Fruit fly (Drosophila melanogaster) whole organism, embryonic: ENCODE data around the gene Atg8b.

Experiments used
- Atf-2 ChIP-seq: fragments of 200-800 bp; sonication (Bioruptor generic); optimal IDR thresholded peaks from 2 replicates; lab custom pipeline; 2016; ENCODE audit warnings: missing biosample characterization, missing genetic modification characterization
- BEAF-32 ChIP-seq: fragments of 200-800 bp; sonication (Bioruptor generic); optimal IDR thresholded peaks from 3 replicates; lab custom pipeline; 2017; ENCODE audit warnings: missing biosample characterization, missing genetic modification characterization, mild to moderate bottlenecking, moderate library complexity, missing genetic modification reagents
- Bteb2 ChIP-seq: fragments of 200-800 bp; sonication (Bioruptor generic); optimal IDR thresholded peaks from 2 replicates; lab custom pipeline; 2016; ENCODE audit warnings: missing biosample characterization, missing genetic modification characterization
- CG11456 ChIP-seq: fragments of 200-800 bp; sonication (Bioruptor generic); IDR thresholded peaks from 3 replicates; pipeline ENCODE4 v1.3.6; 2022; ENCODE audit warnings: missing biosample characterization, missing genetic modification characterization
- CG12104 ChIP-seq: fragments of 200-800 bp; sonication (Bioruptor generic); optimal IDR thresholded peaks from 3 replicates; lab custom pipeline; 2016; ENCODE audit warnings: missing biosample characterization, missing genetic modification characterization
- CG14710 ChIP-seq: fragments of 200-800 bp; sonication (Bioruptor generic); optimal IDR thresholded peaks from 3 replicates; lab custom pipeline; 2019; ENCODE audit warnings: missing biosample characterization, mild to moderate bottlenecking, missing genetic modification characterization, moderate library complexity
- CG3065 ChIP-seq: fragments of 200-800 bp; sonication (Bioruptor generic); optimal IDR thresholded peaks from 2 replicates; lab custom pipeline; 2016; ENCODE audit warnings: missing biosample characterization, missing genetic modification characterization
- CG31224 ChIP-seq: fragments of 200-800 bp; sonication (Bioruptor generic); IDR thresholded peaks from 2 replicates; pipeline ENCODE4 v1.3.6; 2022; ENCODE audit warnings: missing biosample characterization, missing genetic modification characterization
- CG32772 ChIP-seq: fragments of 200-800 bp; sonication (Bioruptor generic); IDR thresholded peaks from 2 replicates; pipeline ENCODE4 v1.3.6; 2022; ENCODE audit warnings: missing biosample characterization, missing genetic modification characterization
- CG4360 ChIP-seq: fragments of 200-800 bp; sonication (Bioruptor generic); IDR thresholded peaks from 2 replicates; pipeline ENCODE4 v1.3.6; 2022; ENCODE audit warnings: missing biosample characterization, missing genetic modification characterization
- CG6854 ChIP-seq: fragments of 200-800 bp; sonication (Bioruptor generic); optimal IDR thresholded peaks from 3 replicates; lab custom pipeline; 2017; ENCODE audit warnings: missing biosample characterization, mild to moderate bottlenecking, missing genetic modification characterization
- CG8388 ChIP-seq: fragments of 200-800 bp; sonication (Bioruptor generic); optimal IDR thresholded peaks from 2 replicates; lab custom pipeline; 2019; ENCODE audit warnings: missing biosample characterization, mild to moderate bottlenecking, missing genetic modification characterization, moderate library complexity
- CG9797 ChIP-seq: fragments of 200-800 bp; sonication (Bioruptor generic); optimal IDR thresholded peaks from 3 replicates; lab custom pipeline; 2018; ENCODE audit warnings: missing biosample characterization, mild to moderate bottlenecking, missing genetic modification characterization
- E2f2 ChIP-seq: fragments of 200-800 bp; sonication (Bioruptor generic); IDR thresholded peaks from 2 replicates; pipeline ENCODE4 v1.3.6; 2022; ENCODE audit warnings: missing biosample characterization, missing genetic modification characterization
- Fer1 ChIP-seq: fragments of 200-800 bp; sonication (Bioruptor generic); optimal IDR thresholded peaks from 2 replicates; lab custom pipeline; 2017; ENCODE audit warnings: missing biosample characterization, mild to moderate bottlenecking, missing genetic modification characterization
- Gug ChIP-seq: fragments of 200-800 bp; sonication (Bioruptor generic); IDR thresholded peaks from 4 replicates; pipeline ENCODE4 v1.3.6; 2022; ENCODE audit warnings: missing biosample characterization, missing genetic modification characterization
- HHEX ChIP-seq: fragments of 200-800 bp; sonication (Bioruptor generic); optimal IDR thresholded peaks from 3 replicates; lab custom pipeline; 2017; ENCODE audit warnings: missing biosample characterization, mild to moderate bottlenecking, missing genetic modification characterization, missing genetic modification reagents
- Mad ChIP-seq: fragments of 200-800 bp; sonication (Bioruptor generic); optimal IDR thresholded peaks from 2 replicates; lab custom pipeline; 2016; ENCODE audit warnings: missing biosample characterization, missing genetic modification characterization
- NK7.1 ChIP-seq: fragments of 200-800 bp; sonication (Bioruptor generic); optimal IDR thresholded peaks from 3 replicates; lab custom pipeline; 2016; ENCODE audit warnings: missing biosample characterization, missing genetic modification characterization
- PHDP ChIP-seq: fragments of 200-800 bp; sonication (Bioruptor generic); optimal IDR thresholded peaks from 3 replicates; lab custom pipeline; 2018; ENCODE audit warnings: missing biosample characterization, mild to moderate bottlenecking, missing genetic modification characterization, moderate library complexity
- Sin3A ChIP-seq: fragments of >200 bp; optimal IDR thresholded peaks from 2 replicates; lab custom pipeline; 2018
- Sox102F ChIP-seq: fragments of 200-800 bp; sonication (Bioruptor generic); optimal IDR thresholded peaks from 2 replicates; lab custom pipeline; 2018; ENCODE audit warnings: missing biosample characterization, mild to moderate bottlenecking, missing genetic modification characterization, moderate library complexity
- Vsx1 ChIP-seq: fragments of 200-800 bp; sonication (Bioruptor generic); optimal IDR thresholded peaks from 2 replicates; lab custom pipeline; 2017; ENCODE audit warnings: missing biosample characterization, mild to moderate bottlenecking, missing genetic modification characterization, missing genetic modification reagents
- Xrp1 ChIP-seq: fragments of 200-800 bp; sonication (Bioruptor generic); IDR thresholded peaks from 2 replicates; pipeline ENCODE4 v1.3.6; 2022; ENCODE audit warnings: missing biosample characterization, missing genetic modification characterization
- YL-1 ChIP-seq: fragments of 200-800 bp; sonication (Bioruptor generic); optimal IDR thresholded peaks from 3 replicates; lab custom pipeline; 2017; ENCODE audit warnings: missing biosample characterization, mild to moderate bottlenecking, missing genetic modification characterization
- abd-A ChIP-seq: fragments of 200-800 bp; sonication (Bioruptor generic); optimal IDR thresholded peaks from 3 replicates; lab custom pipeline; 2019; ENCODE audit warnings: missing biosample characterization, mild to moderate bottlenecking, missing genetic modification characterization, moderate library complexity
- al ChIP-seq: fragments of 200-800 bp; sonication (Bioruptor generic); IDR thresholded peaks from 2 replicates; pipeline ENCODE4 v1.3.6; 2022; ENCODE audit warnings: missing biosample characterization, missing genetic modification characterization
- ara ChIP-seq: fragments of 200-800 bp; sonication (Bioruptor generic); IDR thresholded peaks from 2 replicates; pipeline ENCODE4 v1.3.6; 2022; ENCODE audit warnings: missing biosample characterization, missing genetic modification characterization
- az2 ChIP-seq: fragments of 200-800 bp; sonication (Bioruptor generic); optimal IDR thresholded peaks from 3 replicates; lab custom pipeline; 2016; ENCODE audit warnings: missing biosample characterization, missing genetic modification characterization
- bigmax ChIP-seq: fragments of 200-800 bp; sonication (Bioruptor generic); optimal IDR thresholded peaks from 2 replicates; lab custom pipeline; 2018; ENCODE audit warnings: missing biosample characterization, mild to moderate bottlenecking, missing genetic modification characterization
- dati ChIP-seq: fragments of 200-800 bp; sonication (Bioruptor generic); IDR thresholded peaks from 2 replicates; pipeline ENCODE4 v1.3.6; 2022; ENCODE audit warnings: missing biosample characterization, missing genetic modification characterization
- dimm ChIP-seq: fragments of 200-800 bp; sonication (Bioruptor generic); IDR thresholded peaks from 2 replicates; pipeline ENCODE4 v1.3.6; 2022; ENCODE audit warnings: missing biosample characterization, missing genetic modification characterization
- dpn ChIP-seq, 2 experiments: fragments of 200-800 bp; sonication (Bioruptor generic); optimal IDR thresholded peaks; 3 replicates each; lab custom pipeline; 2016; ENCODE audit warnings: missing biosample characterization in 2 of 2, missing genetic modification characterization in 2 of 2
- en ChIP-seq: fragments of 200-800 bp; sonication (Bioruptor generic); optimal IDR thresholded peaks from 2 replicates; lab custom pipeline; 2016; ENCODE audit warnings: missing biosample characterization, missing genetic modification characterization
- esg ChIP-seq: fragments of 200-800 bp; sonication (Bioruptor generic); conservative IDR thresholded peaks from 2 replicates; pipeline ENCODE4 v1.3.6; 2022; ENCODE audit warnings: missing biosample characterization, missing genetic modification characterization
- h ChIP-seq: fragments of >200 bp; optimal IDR thresholded peaks from 2 replicates; lab custom pipeline; 2017
- ham ChIP-seq: fragments of 200-800 bp; sonication (Bioruptor generic); IDR thresholded peaks from 2 replicates; pipeline ENCODE4 v1.3.6; 2022; ENCODE audit warnings: missing biosample characterization, missing genetic modification characterization
- jumu ChIP-seq: fragments of 200-800 bp; sonication (Bioruptor generic); optimal IDR thresholded peaks from 3 replicates; lab custom pipeline; 2016; ENCODE audit warnings: missing biosample characterization, missing genetic modification characterization
- kah ChIP-seq: fragments of 200-800 bp; sonication (Bioruptor generic); optimal IDR thresholded peaks from 2 replicates; lab custom pipeline; 2018; ENCODE audit warnings: missing biosample characterization, mild to moderate bottlenecking, missing genetic modification characterization
- onecut ChIP-seq: fragments of 200-800 bp; sonication (Bioruptor generic); IDR thresholded peaks from 2 replicates; pipeline ENCODE4 v1.3.6; 2022; ENCODE audit warnings: missing biosample characterization, missing genetic modification characterization
- pan ChIP-seq, 4 experiments: fragments of >200 bp in 3 of 4; fragments of 200-800 bp in 1 of 4; sonication (Bioruptor generic) in 1 of 4; optimal IDR thresholded peaks in 3 of 4; IDR thresholded peaks in 1 of 4; 2 replicates each; pipeline versions ENCODE4 v1.3.6 to Lab custom; 2017 to 2022; ENCODE audit warnings: missing biosample characterization in 2 of 4, missing genetic modification characterization in 2 of 4, mixed read lengths in 1 of 4
- prd ChIP-seq, 3 experiments: fragments of >200 bp in 2 of 3; fragments of 200-800 bp in 1 of 3; sonication (Bioruptor generic) in 1 of 3; optimal IDR thresholded peaks in 2 of 3; IDR thresholded peaks in 1 of 3; 2 replicates in 2 of 3; 3 replicates in 1 of 3; pipeline versions ENCODE4 v1.3.6 to Lab custom; 2017 to 2022; ENCODE audit warnings: missing biosample characterization in 1 of 3, missing genetic modification characterization in 1 of 3
- ranshi ChIP-seq: fragments of 200-800 bp; sonication (Bioruptor generic); IDR thresholded peaks from 2 replicates; pipeline ENCODE4 v1.3.6; 2022; ENCODE audit warnings: missing biosample characterization, missing genetic modification characterization
- rib ChIP-seq: fragments of 200-800 bp; sonication (Bioruptor generic); IDR thresholded peaks from 2 replicates; pipeline ENCODE4 v1.3.6; 2022; ENCODE audit warnings: missing biosample characterization, missing genetic modification characterization
- sc ChIP-seq, 3 experiments: fragments of >200 bp in 2 of 3; fragments of 200-800 bp in 1 of 3; sonication (Bioruptor generic) in 1 of 3; optimal IDR thresholded peaks; 2 replicates in 2 of 3; 3 replicates in 1 of 3; lab custom pipeline; 2017; ENCODE audit warnings: mild to moderate bottlenecking in 1 of 3, missing biosample characterization in 1 of 3, missing genetic modification characterization in 1 of 3, missing genetic modification reagents in 1 of 3
- sim ChIP-seq: fragments of 200-800 bp; sonication (Bioruptor generic); IDR thresholded peaks from 2 replicates; pipeline ENCODE4 v1.3.6; 2022; ENCODE audit warnings: missing biosample characterization, missing genetic modification characterization
- sug ChIP-seq: fragments of 200-800 bp; optimal IDR thresholded peaks from 2 replicates; lab custom pipeline; 2019; ENCODE audit warnings: missing biosample characterization, mild to moderate bottlenecking, missing genetic modification characterization, moderate library complexity
- toy ChIP-seq: fragments of 200-800 bp; sonication (Bioruptor generic); IDR thresholded peaks from 2 replicates; pipeline ENCODE4 v1.3.6; 2022; ENCODE audit warnings: missing biosample characterization, missing genetic modification characterization
- vnd ChIP-seq: fragments of 200-800 bp; sonication (Bioruptor generic); IDR thresholded peaks from 3 replicates; pipeline ENCODE4 v1.3.6; 2022; ENCODE audit warnings: missing biosample characterization, missing genetic modification characterization; ENCODE audit not compliant: partially characterized antibody

Atg8b gene

DNA sequence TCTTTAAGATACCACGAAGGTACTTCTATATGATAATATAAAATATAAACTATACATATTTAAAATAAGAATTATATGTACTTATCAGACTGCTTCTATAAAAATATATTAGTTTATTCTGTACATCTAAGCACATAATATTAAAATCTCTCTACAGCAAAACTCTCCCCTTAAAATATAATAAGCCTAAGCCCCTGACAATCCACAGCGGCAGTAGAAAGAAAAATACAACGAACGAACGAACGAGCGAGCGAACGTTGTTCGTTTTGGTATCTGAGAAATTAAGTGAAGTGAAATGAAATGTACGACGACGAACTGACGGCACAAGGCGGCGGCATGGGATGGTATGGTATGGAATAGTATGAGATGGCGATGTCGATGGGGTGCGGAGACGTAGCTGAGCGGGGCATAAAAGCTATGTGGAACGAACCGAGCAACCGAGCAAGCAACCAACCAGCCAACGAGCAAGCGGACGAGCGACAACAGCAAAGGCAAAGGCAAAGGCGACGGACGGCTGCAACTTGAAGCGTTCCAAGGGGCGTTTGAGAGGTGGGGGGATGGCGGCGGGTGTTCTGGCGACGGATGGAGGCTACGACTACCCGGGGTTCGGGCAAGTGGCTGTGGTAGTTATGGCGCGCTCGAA, 24.3 kb downstream of the Atg8b start (continued):
- TF ChIP-seq CG9797 (GFP tag; lab: Kevin White, UChicago) (peak; percentile 51), bigmax (GFP tag; lab: Kevin White, UChicago) (no peak), CG14710 (peak; percentile 97), ranshi (GFP tag; lab: Robert Waterston, UW) (peak; percentile 98), sc (optimal IDR thresholded peaks at IDR 0.05; lab: Kevin White, UChicago) (no peak), sc (GFP tag; optimal IDR thresholded peaks at IDR 0.05; lab: Kevin White, UChicago) (peak; percentile 96), vnd (GFP tag; lab: Robert Waterston, UW) (no peak), BEAF-32 (GFP tag; lab: Kevin White, UChicago) (peak; percentile 0), CG12104 (GFP tag; lab: Kevin White, UChicago) (peak; percentile 96), HHEX (GFP tag; lab: Kevin White, UChicago) (peak; percentile 99), az2 (GFP tag; lab: Kevin White, UChicago) (peak; percentile 97), kah (GFP tag; lab: Kevin White, UChicago) (peak; percentile 96), YL-1 (GFP tag; lab: Kevin White, UChicago) (peak; percentile 98), E2f2 (peak; percentile 88), CG4360 (GFP tag; lab: Robert Waterston, UW) (peak; percentile 71; the same call in 1 of the 2 replicates), abd-A (tag; lab: Kevin White, UChicago) (peak; percentile 94), sim (peak; percentile 94), dpn (GFP tag; optimal IDR thresholded peaks at IDR 0.05; lab: Kevin White, UChicago) (peak; percentile 84 to 97), dati (GFP tag; lab: Robert Waterston, UW) (peak; percentile 92), PHDP (tag; lab: Kevin White, UChicago) (peak; percentile 99), Vsx1 (GFP tag; lab: Kevin White, UChicago) (peak; percentile 98), Sox102F (GFP tag; lab: Kevin White, UChicago) (peak; percentile 99), CG32772 (GFP tag; lab: Robert Waterston, UW) (peak; percentile 98), NK7.1 (GFP tag; lab: Kevin White, UChicago) (peak; percentile 51), Mad (GFP tag; lab: Kevin White, UChicago) (peak; percentile 90), jumu (GFP tag; lab: Kevin White, UChicago) (peak; percentile 72), pan (optimal IDR thresholded peaks at IDR 0.05; lab: Kevin White, UChicago) (no peak), pan (GFP tag; optimal IDR thresholded peaks at IDR 0.05 in 1 of 2, IDR thresholded peaks at IDR 0.05 in 1 of 2) (peak in 1 of 2 experiments; percentile 99), toy (GFP tag; lab: Robert Waterston, UW) (peak; percentile 92), Gug (GFP tag; lab: Robert Waterston, UW) (no peak; the same call in none of the 4 replicates), CG31224 (GFP tag; lab: Robert Waterston, UW) (peak; percentile 96), CG3065 (GFP tag; lab: Kevin White, UChicago) (peak; percentile 94), al (GFP tag; lab: Robert Waterston, UW) (peak; percentile 98), Bteb2 (GFP tag; lab: Kevin White, UChicago) (peak; percentile 79), CG6854 (GFP tag; lab: Kevin White, UChicago) (peak; percentile 98), sug (tag; lab: Kevin White, UChicago) (peak; percentile 99), ham (GFP tag; lab: Robert Waterston, UW) (peak; percentile 93), esg (peak; percentile 97), CG11456 (GFP tag; lab: Robert Waterston, UW) (peak; percentile 96), en (GFP tag; lab: Kevin White, UChicago) (peak; percentile 17), Fer1 (peak; percentile 100), Xrp1 (peak; percentile 99), dimm (GFP tag; lab: Robert Waterston, UW) (peak; percentile 88), onecut (GFP tag; lab: Robert Waterston, UW) (peak; percentile 89), rib (peak; percentile 88), Atf-2 (peak; percentile 52), prd (optimal IDR thresholded peaks at IDR 0.05; lab: Kevin White, UChicago) (no peak), prd (GFP tag; IDR thresholded peaks at IDR 0.05; lab: Robert Waterston, UW) (peak; percentile 98), ara (peak; percentile 96), h (lab: Kevin White, UChicago) (no peak), Sin3A (lab: Kevin White, UChicago) (no peak), CG8388 (GFP tag; lab: Kevin White, UChicago) (peak; percentile 98)
